Worm (Caenorhabditis elegans) whole organism, L4/young adult: Measurements from ENCODE around the gene Y38F1A.4.

Source experiments
- W03F9.2 ChIP-seq: fragments of 150-350 bp; optimal IDR thresholded peaks from 2 replicates; lab custom pipeline; 2014; ENCODE audit warnings: missing biosample characterization, missing genetic modification characterization
- dao-5 ChIP-seq: sonication (generic microtip); optimal IDR thresholded peaks from 2 replicates; lab custom pipeline; 2016; ENCODE audit warnings: missing genotype, missing genetic modification characterization, moderate library complexity, missing compliant biosample characterization
- him-1 ChIP-seq: sonication (generic microtip); optimal IDR thresholded peaks from 2 replicates; lab custom pipeline; 2016; ENCODE audit warnings: missing genotype, missing genetic modification reagents, missing genetic modification characterization, missing compliant biosample characterization

Y38F1A.4 gene

DNA sequence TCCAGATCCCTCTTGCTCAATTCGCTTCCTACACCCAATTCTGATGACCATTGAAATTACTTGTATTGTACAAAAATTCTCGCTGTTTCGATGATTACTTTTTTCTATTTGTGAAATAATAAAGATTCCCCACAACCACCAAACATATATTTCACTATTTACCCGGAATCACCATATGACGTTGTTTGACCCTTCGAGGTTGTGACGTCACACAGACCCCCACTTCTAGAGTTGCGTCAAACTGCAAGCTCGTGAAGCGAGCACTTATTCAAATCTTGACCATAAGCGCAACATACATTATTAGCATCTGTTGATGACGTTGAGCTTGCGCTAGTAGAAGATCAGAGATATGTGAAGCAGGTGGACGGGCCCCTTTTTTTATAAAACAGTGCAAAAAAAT, 23.5 kb upstream of the Y38F1A.4 start:
- TF ChIP-seq dao-5 (tag; lab: Kevin White, UChicago) (no peak), him-1 (tag; lab: Kevin White, UChicago) (no peak)

DNA sequence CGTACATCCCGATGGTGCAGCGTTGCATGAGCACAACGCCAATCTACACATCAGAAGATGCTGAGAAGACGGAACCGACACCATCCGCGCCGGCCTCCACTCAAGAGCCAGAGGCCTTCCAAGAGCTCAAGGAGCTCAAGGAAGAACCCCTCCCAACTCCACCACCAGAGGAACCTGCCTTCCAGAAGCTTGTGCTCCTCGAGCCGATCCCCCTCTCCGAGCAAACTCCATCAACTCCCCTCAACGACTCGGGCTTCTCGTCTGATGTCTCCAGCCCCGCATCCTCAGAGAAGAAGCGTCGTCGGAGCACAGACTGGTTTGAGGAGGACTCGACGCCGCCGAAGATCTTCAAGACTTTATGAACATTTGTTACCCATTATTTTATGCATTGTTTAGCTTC, 22.7 kb upstream of the Y38F1A.4 start:
- no peak for TF ChIP-seq W03F9.2 (tag; lab: Kevin White, UChicago)
- no peak for TF ChIP-seq dao-5 (tag; lab: Kevin White, UChicago)
- TF ChIP-seq him-1 (tag; lab: Kevin White, UChicago) = no peak

DNA sequence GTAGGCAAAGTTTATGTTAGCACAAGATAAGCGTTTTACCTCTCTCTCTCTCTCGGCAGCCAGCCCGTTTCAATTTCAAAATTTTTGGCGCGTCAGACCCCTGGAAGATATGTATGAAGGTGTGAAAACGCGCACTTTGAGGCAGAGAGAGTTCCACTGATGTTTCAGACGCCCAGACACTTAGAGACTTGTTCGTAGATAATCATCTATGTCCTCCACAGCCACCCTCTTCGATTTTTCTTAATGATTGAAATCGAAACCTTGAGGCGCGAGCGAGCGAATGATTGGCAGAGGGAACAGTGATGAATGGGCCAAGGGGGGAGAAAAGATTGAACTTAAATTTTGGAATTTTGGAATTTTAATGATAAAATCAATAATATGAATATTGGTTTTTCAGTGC, 22.1 kb upstream of the Y38F1A.4 start:
- TF ChIP-seq dao-5 (tag; lab: Kevin White, UChicago) (no peak), him-1 (tag; lab: Kevin White, UChicago) (no peak), W03F9.2 (tag; lab: Kevin White, UChicago) (no peak)

DNA sequence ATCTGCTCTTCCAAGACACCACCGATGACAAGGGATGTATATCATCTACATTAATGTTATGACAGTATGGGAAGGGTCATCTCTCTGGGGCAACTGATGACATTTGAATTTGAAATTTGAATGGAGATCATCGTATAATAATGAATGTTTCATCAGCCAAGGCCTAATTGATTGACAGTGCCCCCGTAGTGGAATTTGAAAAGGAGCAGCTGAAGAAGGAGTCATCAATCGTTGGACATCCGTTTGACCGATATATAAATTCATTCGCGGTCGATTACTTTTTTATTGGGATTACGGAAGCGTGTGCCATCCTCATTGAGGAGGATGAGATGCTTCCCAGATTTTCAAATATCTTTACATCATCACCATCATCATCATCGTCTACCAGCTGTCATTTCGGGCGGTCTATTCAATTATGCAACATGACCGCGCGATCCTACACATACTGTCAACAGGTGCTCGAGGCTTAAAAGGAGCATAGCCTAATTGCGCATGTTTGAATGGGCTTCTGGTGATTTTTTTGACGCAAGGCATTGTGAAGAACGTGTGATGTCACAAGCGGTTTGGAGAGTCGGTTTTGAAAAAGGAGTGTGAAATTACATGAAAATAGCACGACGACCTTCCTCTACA, 21.6 kb upstream of the Y38F1A.4 start:
- TF ChIP-seq him-1 (tag; lab: Kevin White, UChicago) (no peak), W03F9.2 (tag; lab: Kevin White, UChicago) (no peak), dao-5 (tag; lab: Kevin White, UChicago) (no peak)

DNA sequence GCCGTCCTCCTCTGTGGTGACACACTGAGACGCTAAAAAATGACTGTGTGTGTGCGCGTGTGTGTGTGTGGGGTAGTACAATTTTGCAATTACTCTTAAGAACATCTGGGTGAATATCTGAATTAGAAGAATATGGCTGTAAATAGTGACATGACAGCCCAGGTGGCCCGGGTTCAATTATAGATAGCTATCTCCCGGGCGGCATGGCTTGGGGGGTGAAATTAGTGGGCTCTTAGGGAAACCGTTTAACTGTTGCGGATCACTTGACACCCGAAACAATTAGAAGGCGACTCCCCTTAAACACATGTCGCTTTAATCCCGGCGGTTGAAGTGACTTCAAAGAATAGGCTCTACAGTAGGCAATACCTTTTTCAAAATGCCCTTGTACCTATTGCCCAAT, 20.7 kb upstream of the Y38F1A.4 start:
- TF ChIP-seq dao-5 (tag; lab: Kevin White, UChicago) = no peak
- no peak for TF ChIP-seq him-1 (tag; lab: Kevin White, UChicago)
- no peak for TF ChIP-seq W03F9.2 (tag; lab: Kevin White, UChicago)

DNA sequence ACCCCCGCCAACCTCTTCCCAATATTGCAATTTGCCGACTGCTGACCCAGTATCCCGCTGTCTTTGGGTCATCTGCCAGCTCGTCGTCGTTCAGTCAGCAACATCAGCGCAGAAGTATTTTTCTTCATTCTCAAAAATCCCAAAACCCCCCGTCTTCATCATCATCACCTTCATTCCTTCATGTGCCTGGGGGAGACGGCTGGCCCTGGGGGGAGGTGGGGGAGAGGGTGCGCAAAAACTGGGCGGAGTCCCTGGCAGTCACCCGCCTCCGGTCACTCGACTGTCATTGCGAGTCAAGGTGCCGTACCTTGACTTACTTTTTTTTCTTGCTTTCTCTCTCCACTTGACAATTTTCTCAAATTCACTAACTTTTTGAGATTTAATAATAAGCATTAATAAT, 18.3 kb upstream of the Y38F1A.4 start:
- no peak for TF ChIP-seq dao-5 (tag; lab: Kevin White, UChicago)
- no peak for TF ChIP-seq W03F9.2 (tag; lab: Kevin White, UChicago)
- TF ChIP-seq him-1 (tag; lab: Kevin White, UChicago) = no peak

DNA sequence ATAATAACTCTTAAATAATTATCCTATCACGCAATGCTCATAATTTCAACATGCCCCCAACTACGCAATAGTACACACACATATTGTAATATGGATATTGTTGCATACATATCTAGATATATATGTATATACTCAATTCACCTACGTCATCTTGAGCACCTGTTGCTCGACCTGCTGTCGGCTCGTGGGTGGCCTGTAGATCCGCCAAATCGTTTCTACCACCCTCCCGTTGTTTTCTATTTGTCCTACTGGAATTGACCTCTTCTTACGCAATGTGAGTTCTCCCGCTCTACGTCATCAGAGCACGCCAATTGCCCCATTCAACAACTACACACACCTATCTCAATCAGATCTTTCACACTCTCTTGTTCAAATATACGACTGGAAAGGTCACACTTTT, 16.3 kb upstream of the Y38F1A.4 start:
- TF ChIP-seq W03F9.2 (tag; lab: Kevin White, UChicago) (no peak), him-1 (tag; lab: Kevin White, UChicago) (no peak), dao-5 (tag; lab: Kevin White, UChicago) (no peak)

DNA sequence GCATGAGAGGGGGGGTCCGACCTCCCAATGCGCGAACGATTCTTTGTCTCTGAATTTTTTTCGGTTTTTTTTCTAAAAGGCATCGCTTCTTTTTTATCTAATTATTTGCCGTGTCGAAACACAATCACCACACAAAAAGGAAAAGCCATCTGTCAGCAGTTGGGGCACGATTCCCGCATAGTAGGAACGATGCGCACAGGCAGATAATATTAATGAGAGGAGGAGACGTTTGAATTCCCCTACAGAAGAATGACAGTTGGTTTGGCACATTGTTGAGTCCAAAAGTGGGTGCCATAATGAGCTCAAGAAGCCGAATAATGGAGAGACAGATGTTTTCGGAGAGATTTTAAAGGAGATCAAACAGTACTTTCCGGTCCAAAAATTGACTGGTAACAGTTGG, 15.2 kb upstream of the Y38F1A.4 start:
- TF ChIP-seq W03F9.2 (tag; lab: Kevin White, UChicago) (no peak), dao-5 (tag; lab: Kevin White, UChicago) (no peak), him-1 (tag; lab: Kevin White, UChicago) (no peak)

DNA sequence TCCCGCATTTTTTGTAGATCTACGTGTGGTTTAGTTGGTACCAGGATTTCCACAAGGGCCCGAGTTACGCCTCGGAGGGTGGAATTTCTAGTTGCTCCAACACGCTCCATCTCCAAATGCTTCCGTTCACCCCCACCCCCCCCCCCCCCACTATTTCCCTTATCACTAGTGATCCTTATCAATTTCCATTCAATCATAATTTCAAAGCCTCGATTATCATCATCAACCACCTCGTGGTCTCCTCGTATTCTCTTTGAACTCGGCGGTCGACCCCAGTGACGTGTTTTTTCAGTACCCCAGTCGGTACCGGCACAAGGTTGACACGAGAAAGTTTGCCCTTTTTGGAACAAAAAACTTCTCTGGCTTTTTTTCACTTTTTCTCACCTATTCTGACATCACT, 13.3 kb upstream of the Y38F1A.4 start:
- TF ChIP-seq W03F9.2 (tag; lab: Kevin White, UChicago) (no peak), dao-5 (tag; lab: Kevin White, UChicago) (no peak), him-1 (tag; lab: Kevin White, UChicago) (no peak)

DNA sequence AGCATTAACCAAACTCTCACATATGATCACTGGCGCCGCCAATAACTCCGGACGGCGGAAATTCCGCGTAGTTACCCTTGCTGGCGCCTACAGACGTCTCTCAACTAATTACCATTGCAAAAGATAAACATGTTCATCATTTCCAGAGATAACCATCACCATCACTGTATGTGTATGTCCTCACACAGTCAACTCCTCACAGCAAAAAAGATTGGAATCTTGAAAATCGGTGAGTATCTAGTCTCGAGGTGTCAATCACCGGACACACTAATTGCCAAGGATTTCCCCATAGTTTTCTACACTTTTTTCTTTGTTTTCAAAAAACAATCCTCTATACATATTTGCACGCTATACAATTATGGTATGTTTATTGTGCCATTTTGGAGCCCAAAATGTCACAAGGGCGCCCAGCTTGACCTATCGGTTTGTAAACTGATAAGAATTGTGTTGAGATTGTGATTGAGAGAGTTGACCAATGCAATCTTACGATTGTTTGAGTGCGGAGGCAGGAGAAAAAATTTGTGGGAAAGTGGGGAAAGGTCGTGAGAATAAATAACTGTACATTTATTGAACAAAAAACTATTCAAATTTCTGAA, 12.6 kb upstream of the Y38F1A.4 start:
- TF ChIP-seq dao-5 (tag; lab: Kevin White, UChicago) = no peak
- TF ChIP-seq him-1 (tag; lab: Kevin White, UChicago) = no peak
- no peak for TF ChIP-seq W03F9.2 (tag; lab: Kevin White, UChicago)

DNA sequence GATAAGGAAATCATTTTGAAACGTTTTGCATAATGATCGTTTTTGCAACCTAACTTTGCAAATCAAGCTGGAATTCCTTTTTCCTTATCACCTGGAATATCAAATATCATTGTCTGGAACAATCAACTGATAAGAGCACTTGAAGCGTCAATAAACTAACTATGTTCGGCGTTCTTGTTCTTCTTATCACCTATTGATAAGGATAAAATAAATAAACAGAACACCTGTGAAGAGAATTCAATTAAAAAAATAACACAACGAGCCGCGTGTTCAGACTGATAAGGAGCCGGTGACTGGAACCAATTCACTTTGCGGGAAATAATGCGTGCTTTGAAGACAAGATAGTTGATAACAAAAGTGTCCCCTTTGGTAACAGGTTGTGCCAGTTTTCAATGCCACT, 10.7 kb upstream of the Y38F1A.4 start, which contains the start of gene cyd-1:
TSS of gene cyd-1 (plus strand) at position 380 of the 400 bp plus-strand sequence.
- TF ChIP-seq dao-5 (tag; lab: Kevin White, UChicago) (no peak), him-1 (tag; lab: Kevin White, UChicago) (no peak), W03F9.2 (tag; lab: Kevin White, UChicago) (no peak)

DNA sequence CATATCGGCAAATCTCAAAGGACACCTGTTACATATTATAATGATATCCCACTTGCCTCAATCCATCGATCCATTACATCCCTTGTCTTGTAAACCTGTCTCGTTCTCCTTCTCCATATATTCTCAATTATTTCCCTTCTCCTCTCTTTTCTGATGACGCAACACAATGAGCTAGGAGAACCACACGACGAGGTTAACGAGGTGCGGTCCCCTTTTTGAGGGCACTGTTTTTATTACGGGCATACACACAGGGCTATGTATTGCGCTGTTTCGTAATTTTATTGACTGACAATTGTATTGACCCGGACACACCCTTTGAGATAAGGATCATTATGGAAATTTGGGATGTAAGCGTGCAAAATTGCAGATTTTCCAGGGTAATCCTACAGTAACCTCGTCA, 9.1 kb upstream of the Y38F1A.4 start:
- TF ChIP-seq him-1 (tag; lab: Kevin White, UChicago) (no peak), dao-5 (tag; lab: Kevin White, UChicago) (no peak), W03F9.2 (tag; lab: Kevin White, UChicago) (no peak)

DNA sequence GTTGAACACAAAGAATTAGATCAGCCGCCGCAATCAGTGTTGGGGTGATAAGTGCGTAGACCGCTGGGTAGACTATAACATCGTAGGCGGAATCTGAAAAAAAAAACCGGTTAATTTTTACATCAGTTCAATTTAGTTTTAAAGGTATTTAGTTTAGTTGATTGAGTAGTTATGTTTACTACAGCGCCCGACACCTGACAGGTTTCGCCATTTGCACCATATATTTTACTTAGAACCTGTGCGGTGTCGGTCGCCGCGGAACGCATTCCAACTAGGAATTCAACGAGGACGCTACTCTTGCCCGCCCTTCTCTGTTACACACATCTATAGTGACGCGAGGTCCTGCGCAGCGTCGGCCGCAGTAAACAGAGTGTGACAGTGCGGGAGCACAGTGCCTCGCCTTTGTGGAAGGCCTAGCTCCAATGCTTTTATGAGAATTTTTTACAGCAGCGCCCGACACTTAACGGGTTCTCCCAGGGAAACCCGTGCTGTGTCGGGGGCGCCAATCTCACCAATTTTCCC, 1.0 kb downstream of the Y38F1A.4 start:
- TF ChIP-seq W03F9.2 (tag; lab: Kevin White, UChicago) = no peak

DNA sequence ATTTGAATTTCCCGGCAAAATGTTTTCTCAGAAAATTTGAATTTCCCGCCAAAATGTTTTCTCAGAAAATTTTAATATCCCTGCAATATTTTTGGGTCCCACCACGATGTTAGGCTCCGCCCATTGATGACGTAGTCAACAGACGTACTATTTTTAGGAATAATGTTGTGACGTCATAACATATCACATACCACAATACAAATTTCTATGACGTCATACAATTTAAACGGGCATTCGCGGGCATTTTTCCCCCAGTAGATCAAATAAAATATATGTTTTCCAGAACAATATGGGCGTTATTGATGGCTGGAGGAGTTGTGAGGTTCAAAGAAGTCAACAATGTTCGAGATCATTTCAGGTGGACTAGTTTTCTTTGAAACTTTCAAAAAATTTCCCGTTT, 3.2 kb downstream of the Y38F1A.4 start:
- TF ChIP-seq dao-5 (tag; lab: Kevin White, UChicago) (no peak), him-1 (tag; lab: Kevin White, UChicago) (no peak), W03F9.2 (tag; lab: Kevin White, UChicago) (no peak)
